Worm (Caenorhabditis elegans) whole organism, midembryonic: ENCODE measurements around the gene F33C8.2.

ENCODE experiments used
- T22C8.4 ChIP-seq: fragments of 200-800 bp; sonication (Bioruptor generic); IDR thresholded peaks from 2 replicates; pipeline ENCODE4 v1.3.6; 2022; ENCODE audit warnings: missing genetic modification characterization, missing compliant biosample characterization
- flt-1 ChIP-seq: fragments of 200-800 bp; sonication (Bioruptor generic); IDR thresholded peaks from 2 replicates; pipeline ENCODE4 v1.3.6; 2022; ENCODE audit warnings: missing genetic modification characterization, missing compliant biosample characterization
- klf-2 ChIP-seq: fragments of 200-800 bp; sonication (Bioruptor generic); conservative IDR thresholded peaks from 2 replicates; pipeline ENCODE4 v1.3.6; 2022; ENCODE audit warnings: missing genetic modification reagents, missing genetic modification characterization, missing compliant biosample characterization
- med-1 ChIP-seq: sonication (generic microtip); optimal IDR thresholded peaks from 2 replicates; lab custom pipeline; 2017; ENCODE audit warnings: missing genetic modification characterization, mild to moderate bottlenecking, missing compliant biosample characterization, antibody characterized with exemption, missing genetic modification reagents; ENCODE audit not compliant: insufficient read depth
- ref-1 ChIP-seq: fragments of 200-800 bp; sonication (Bioruptor generic); conservative IDR thresholded peaks from 2 replicates; pipeline ENCODE4 v1.3.6; 2022; ENCODE audit warnings: missing genetic modification reagents, missing genetic modification characterization, missing compliant biosample characterization
- tab-1 ChIP-seq: fragments of 200-800 bp; sonication (Bioruptor generic); IDR thresholded peaks from 2 replicates; pipeline ENCODE4 v1.3.6; 2022; ENCODE audit warnings: missing genetic modification characterization, missing compliant biosample characterization
- ztf-29 ChIP-seq: fragments of 200-800 bp; sonication (Bioruptor generic); IDR thresholded peaks from 2 replicates; pipeline ENCODE4 v1.3.6; 2022; ENCODE audit warnings: missing genetic modification reagents, missing genetic modification characterization, missing compliant biosample characterization

DNA sequence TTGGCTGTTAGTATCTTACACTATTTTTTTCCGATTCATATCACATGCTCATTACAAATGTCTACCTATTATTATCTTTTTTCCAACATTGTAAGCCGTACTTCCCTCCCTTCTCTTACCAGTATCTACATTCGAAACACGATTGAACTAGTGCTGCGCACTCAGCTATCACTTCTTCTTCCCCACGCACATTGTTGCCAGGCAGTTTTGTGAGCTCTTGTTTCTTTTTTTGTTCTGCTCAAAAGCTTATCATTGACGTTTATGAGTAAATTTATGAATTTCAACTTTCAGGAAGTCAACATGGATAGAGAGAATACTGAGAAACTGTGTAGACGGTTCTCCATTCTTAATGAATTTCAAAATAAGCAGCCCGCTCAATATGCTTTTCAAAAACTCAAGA lies at the start of gene F33C8.2:
- TF ChIP-seq T22C8.4 (GFP tag; lab: Robert Waterston, UW) (no peak), klf-2 (no peak), tab-1 (GFP tag; lab: Robert Waterston, UW) (no peak), ref-1 (no peak), flt-1 (GFP tag; lab: Robert Waterston, UW) (no peak), med-1 (GFP tag; lab: Kevin White, UChicago) (no peak), ztf-29 (no peak)
